Fruit fly (Drosophila melanogaster) whole organism, embryonic: ENCODE measurements around the gene CG43131.
A peak's percentile ranks its signal among the peaks of the same experiment; 100 is the strongest.

ENCODE experiments used
- Adf1 ChIP-seq: fragments of 200-800 bp; sonication (Bioruptor generic); IDR thresholded peaks from 2 replicates; pipeline ENCODE4 v1.3.6; 2022; ENCODE audit warnings: missing biosample characterization, missing genetic modification characterization
- Atf-2 ChIP-seq: fragments of 200-800 bp; sonication (Bioruptor generic); optimal IDR thresholded peaks from 2 replicates; lab custom pipeline; 2016; ENCODE audit warnings: missing biosample characterization, missing genetic modification characterization
- Atf6 ChIP-seq: fragments of 200-800 bp; sonication (Bioruptor generic); IDR thresholded peaks from 2 replicates; pipeline ENCODE4 v1.3.6; 2022; ENCODE audit warnings: missing biosample characterization, missing genetic modification characterization
- Bgb ChIP-seq: fragments of 200-800 bp; sonication (Bioruptor generic); IDR thresholded peaks from 2 replicates; pipeline ENCODE4 v1.3.6; 2022; ENCODE audit warnings: missing biosample characterization, missing genetic modification characterization; ENCODE audit not compliant: partially characterized antibody
- BtbVII ChIP-seq: fragments of 200-800 bp; sonication (Bioruptor generic); optimal IDR thresholded peaks from 3 replicates; lab custom pipeline; 2017; ENCODE audit warnings: missing biosample characterization, mild to moderate bottlenecking, missing genetic modification characterization
- CG10543 ChIP-seq: fragments of 200-800 bp; sonication (Bioruptor generic); optimal IDR thresholded peaks from 3 replicates; lab custom pipeline; 2017; ENCODE audit warnings: missing biosample characterization, mild to moderate bottlenecking, missing genetic modification characterization, moderate library complexity
- CG11560 ChIP-seq: fragments of 200-800 bp; sonication (Bioruptor generic); IDR thresholded peaks from 3 replicates; pipeline ENCODE4 v1.3.6; 2022; ENCODE audit warnings: missing biosample characterization, missing genetic modification characterization
- CG13123 ChIP-seq: fragments of 200-800 bp; sonication (Bioruptor generic); optimal IDR thresholded peaks from 2 replicates; lab custom pipeline; 2016; ENCODE audit warnings: missing biosample characterization, missing genetic modification characterization
- CG13287 ChIP-seq: fragments of 200-800 bp; sonication (Bioruptor generic); IDR thresholded peaks from 2 replicates; pipeline ENCODE4 v1.3.6; 2022; ENCODE audit warnings: missing biosample characterization, missing genetic modification characterization; ENCODE audit not compliant: partially characterized antibody
- CG14441 ChIP-seq: fragments of 200-800 bp; sonication (Bioruptor generic); IDR thresholded peaks from 2 replicates; pipeline ENCODE4 v1.3.6; 2022; ENCODE audit warnings: missing biosample characterization, missing genetic modification characterization
- CG17359 ChIP-seq: fragments of 200-800 bp; sonication (Bioruptor generic); optimal IDR thresholded peaks from 3 replicates; lab custom pipeline; 2018; ENCODE audit warnings: missing biosample characterization, mild to moderate bottlenecking, missing genetic modification characterization, moderate library complexity
- CG17802 ChIP-seq: fragments of 200-800 bp; sonication (Bioruptor generic); optimal IDR thresholded peaks from 2 replicates; lab custom pipeline; 2018; ENCODE audit warnings: missing biosample characterization, mild to moderate bottlenecking, missing genetic modification characterization, moderate library complexity
- CG2202 ChIP-seq: fragments of 200-800 bp; sonication (Bioruptor generic); optimal IDR thresholded peaks from 2 replicates; lab custom pipeline; 2018; ENCODE audit warnings: missing biosample characterization, mild to moderate bottlenecking, missing genetic modification characterization
- CG30431 ChIP-seq: fragments of 200-800 bp; sonication (Bioruptor generic); optimal IDR thresholded peaks from 2 replicates; lab custom pipeline; 2017; ENCODE audit warnings: missing biosample characterization, missing genetic modification characterization
- CG3065 ChIP-seq: fragments of 200-800 bp; sonication (Bioruptor generic); optimal IDR thresholded peaks from 2 replicates; lab custom pipeline; 2016; ENCODE audit warnings: missing biosample characterization, missing genetic modification characterization
- CG34224 ChIP-seq: fragments of 200-800 bp; sonication (Bioruptor generic); IDR thresholded peaks from 3 replicates; pipeline ENCODE4 v1.3.6; 2022; ENCODE audit warnings: missing biosample characterization, missing genetic modification characterization; ENCODE audit not compliant: partially characterized antibody
- CG5245 ChIP-seq: fragments of 200-800 bp; sonication (Bioruptor generic); optimal IDR thresholded peaks from 3 replicates; lab custom pipeline; 2016; ENCODE audit warnings: missing biosample characterization, missing genetic modification characterization
- CG6683 ChIP-seq: fragments of 200-800 bp; sonication (Bioruptor generic); optimal IDR thresholded peaks from 2 replicates; lab custom pipeline; 2017; ENCODE audit warnings: missing biosample characterization, mild to moderate bottlenecking, missing genetic modification characterization, missing genetic modification reagents
- CG6765 ChIP-seq: fragments of 200-800 bp; sonication (Bioruptor generic); optimal IDR thresholded peaks from 3 replicates; lab custom pipeline; 2017; ENCODE audit warnings: missing biosample characterization, mild to moderate bottlenecking, missing genetic modification characterization
- CG7271 ChIP-seq: fragments of 200-800 bp; sonication (Bioruptor generic); optimal IDR thresholded peaks from 2 replicates; lab custom pipeline; 2018; ENCODE audit warnings: missing biosample characterization, mild to moderate bottlenecking, missing genetic modification characterization, moderate library complexity
- CG7745 ChIP-seq: fragments of 200-800 bp; sonication (Bioruptor generic); optimal IDR thresholded peaks from 2 replicates; lab custom pipeline; 2018; ENCODE audit warnings: missing biosample characterization, mild to moderate bottlenecking, missing genetic modification characterization, moderate library complexity
- CG7786 ChIP-seq: fragments of 200-800 bp; sonication (Bioruptor generic); optimal IDR thresholded peaks from 2 replicates; lab custom pipeline; 2016; ENCODE audit warnings: missing biosample characterization, missing genetic modification characterization
- CG9932 ChIP-seq: fragments of 200-800 bp; sonication (Bioruptor generic); IDR thresholded peaks from 2 replicates; pipeline ENCODE4 v1.3.6; 2022; ENCODE audit warnings: missing biosample characterization, missing genetic modification characterization
- Dfd ChIP-seq, 2 experiments: fragments of >200 bp; optimal IDR thresholded peaks; 2 replicates each; lab custom pipeline; 2017; ENCODE audit warnings: missing biosample characterization in 2 of 2, missing genetic modification characterization in 2 of 2
- Ets65A ChIP-seq: fragments of 200-800 bp; sonication (Bioruptor generic); peaks from one replicate; lab custom pipeline; 2016; ENCODE audit warnings: missing biosample characterization, missing genetic modification characterization
- Gsc ChIP-seq: fragments of 200-800 bp; sonication (Bioruptor generic); IDR thresholded peaks from 2 replicates; pipeline ENCODE4 v1.3.6; 2022; ENCODE audit warnings: missing biosample characterization, missing genetic modification characterization
- Hand ChIP-seq: fragments of 200-800 bp; sonication (Bioruptor generic); optimal IDR thresholded peaks from 2 replicates; lab custom pipeline; 2017; ENCODE audit warnings: mild to moderate bottlenecking, missing biosample characterization, missing genetic modification reagents, missing genetic modification characterization
- Kr ChIP-seq: fragments of 200-800 bp; sonication (Bioruptor generic); optimal IDR thresholded peaks from 2 replicates; lab custom pipeline; 2017; ENCODE audit warnings: missing biosample characterization, mild to moderate bottlenecking, missing genetic modification characterization
- Lim3 ChIP-seq: fragments of 200-800 bp; sonication (Bioruptor generic); IDR thresholded peaks from 2 replicates; pipeline ENCODE4 v1.3.6; 2022; ENCODE audit warnings: missing biosample characterization, missing genetic modification characterization
- Myb ChIP-seq: fragments of 200-800 bp; sonication (Bioruptor generic); optimal IDR thresholded peaks from 2 replicates; lab custom pipeline; 2016; ENCODE audit warnings: missing biosample characterization, missing genetic modification characterization
- Spps ChIP-seq: fragments of 200-800 bp; sonication (Bioruptor generic); optimal IDR thresholded peaks from 2 replicates; lab custom pipeline; 2018; ENCODE audit warnings: missing biosample characterization, mild to moderate bottlenecking, missing genetic modification characterization
- Sry-β ChIP-seq: fragments of 200-800 bp; sonication (Bioruptor generic); optimal IDR thresholded peaks from 2 replicates; lab custom pipeline; 2018; ENCODE audit warnings: missing biosample characterization, mild to moderate bottlenecking, missing genetic modification characterization, moderate library complexity
- caup ChIP-seq: fragments of 200-800 bp; sonication (Bioruptor generic); optimal IDR thresholded peaks from 3 replicates; lab custom pipeline; 2017; ENCODE audit warnings: missing biosample characterization, mild to moderate bottlenecking, missing genetic modification characterization, moderate library complexity; ENCODE audit not compliant: severe bottlenecking
- chinmo ChIP-seq: fragments of 200-800 bp; sonication (Bioruptor generic); IDR thresholded peaks from 4 replicates; pipeline ENCODE4 v1.3.6; 2022; ENCODE audit warnings: missing biosample characterization, missing genetic modification characterization; ENCODE audit not compliant: partially characterized antibody
- chn ChIP-seq: fragments of 200-800 bp; sonication (Bioruptor generic); optimal IDR thresholded peaks from 2 replicates; lab custom pipeline; 2016; ENCODE audit warnings: missing biosample characterization, missing genetic modification characterization
- da ChIP-seq: fragments of 200-800 bp; sonication (Bioruptor generic); optimal IDR thresholded peaks from 2 replicates; lab custom pipeline; 2016; ENCODE audit warnings: missing biosample characterization, missing genetic modification characterization
- dati ChIP-seq: fragments of 200-800 bp; sonication (Bioruptor generic); IDR thresholded peaks from 2 replicates; pipeline ENCODE4 v1.3.6; 2022; ENCODE audit warnings: missing biosample characterization, missing genetic modification characterization
- fd102C ChIP-seq: fragments of 200-800 bp; sonication (Bioruptor generic); optimal IDR thresholded peaks from 2 replicates; lab custom pipeline; 2018; ENCODE audit warnings: missing biosample characterization, mild to moderate bottlenecking, missing genetic modification characterization, moderate library complexity
- h ChIP-seq: fragments of >200 bp; optimal IDR thresholded peaks from 2 replicates; lab custom pipeline; 2017
- hbn ChIP-seq: fragments of 200-800 bp; sonication (Bioruptor generic); IDR thresholded peaks from 2 replicates; pipeline ENCODE4 v1.3.6; 2022; ENCODE audit warnings: missing biosample characterization, missing genetic modification characterization; ENCODE audit not compliant: partially characterized antibody
- insv ChIP-seq, 2 experiments: fragments of 200-800 bp; sonication (Bioruptor generic); optimal IDR thresholded peaks; 3 replicates each; lab custom pipeline; 2016 to 2018; ENCODE audit warnings: missing biosample characterization in 2 of 2, missing genetic modification characterization in 2 of 2
- nau ChIP-seq: fragments of 200-800 bp; sonication (Bioruptor generic); optimal IDR thresholded peaks from 3 replicates; lab custom pipeline; 2017; ENCODE audit warnings: missing biosample characterization, mild to moderate bottlenecking, missing genetic modification characterization, missing genetic modification reagents
- nerfin-1 ChIP-seq: fragments of 200-800 bp; sonication (Bioruptor generic); optimal IDR thresholded peaks from 3 replicates; lab custom pipeline; 2019; ENCODE audit warnings: missing biosample characterization, mild to moderate bottlenecking, missing genetic modification characterization, moderate library complexity
- otp ChIP-seq: fragments of 200-800 bp; sonication (Bioruptor generic); IDR thresholded peaks from 3 replicates; pipeline ENCODE4, ENCODE4 v1.3.6; 2022; ENCODE audit warnings: missing biosample characterization, missing genetic modification characterization
- phol ChIP-seq: fragments of 200-800 bp; sonication (Bioruptor generic); optimal IDR thresholded peaks from 3 replicates; lab custom pipeline; 2018; ENCODE audit warnings: missing biosample characterization, mild to moderate bottlenecking, missing genetic modification characterization, moderate library complexity
- sisA ChIP-seq: fragments of 200-800 bp; sonication (Bioruptor generic); IDR thresholded peaks from 2 replicates; pipeline ENCODE4 v1.3.6; 2022; ENCODE audit warnings: missing biosample characterization, missing genetic modification characterization
- slou ChIP-seq: fragments of 200-800 bp; sonication (Bioruptor generic); optimal IDR thresholded peaks from 3 replicates; lab custom pipeline; 2016; ENCODE audit warnings: missing biosample characterization, missing genetic modification characterization
- tgo ChIP-seq: fragments of 200-800 bp; sonication (Bioruptor generic); IDR thresholded peaks from 3 replicates; pipeline ENCODE4 v1.3.6; 2022; ENCODE audit warnings: missing biosample characterization, missing genetic modification characterization
- ttk ChIP-seq: fragments of 200-800 bp; sonication (Bioruptor generic); IDR thresholded peaks from 2 replicates; pipeline ENCODE4 v2.1.2; 2022; ENCODE audit warnings: missing biosample characterization, missing genetic modification characterization
- zen ChIP-seq: fragments of 200-800 bp; sonication (Bioruptor generic); optimal IDR thresholded peaks from 3 replicates; lab custom pipeline; 2018; ENCODE audit warnings: missing biosample characterization, mild to moderate bottlenecking, missing genetic modification characterization, moderate library complexity
- zfh2 ChIP-seq: fragments of 200-800 bp; sonication (Bioruptor generic); optimal IDR thresholded peaks from 2 replicates; lab custom pipeline; 2016; ENCODE audit warnings: missing biosample characterization, missing genetic modification characterization

Gene CG43131

dm6 chr3R:5086822-5087491 is 22.0 kb downstream of the CG43131 start, which contains the start of gene corto (continued):
- TF ChIP-seq CG3065 = no peak
- TF ChIP-seq otp = no peak
- TF ChIP-seq nerfin-1 = peak; percentile 20
- peak; percentile 30 for TF ChIP-seq Spps (tag; lab: Kevin White, UChicago)
- no peak for TF ChIP-seq CG9932
- no peak for TF ChIP-seq tgo
- TF ChIP-seq dati (GFP tag; lab: Robert Waterston, UW) = no peak
- TF ChIP-seq Hand (GFP tag; lab: Kevin White, UChicago) = peak; percentile 30
- TF ChIP-seq Bgb (GFP tag; lab: Robert Waterston, UW) = no peak
- TF ChIP-seq CG14441 (GFP tag; lab: Robert Waterston, UW) = no peak
- TF ChIP-seq CG6683 = no peak
- TF ChIP-seq BtbVII (GFP tag; lab: Kevin White, UChicago) = peak; percentile 75
- no peak for TF ChIP-seq ttk (GFP tag; lab: Robert Waterston, UW)
- TF ChIP-seq Ets65A = no peak
- TF ChIP-seq Kr = no peak
- TF ChIP-seq chn (GFP tag; lab: Kevin White, UChicago) = no peak
- TF ChIP-seq CG17359 (tag; lab: Kevin White, UChicago) = no peak
- TF ChIP-seq CG7786 (GFP tag; lab: Kevin White, UChicago) = no peak
- TF ChIP-seq hbn (GFP tag; lab: Robert Waterston, UW) = no peak
- TF ChIP-seq phol = peak; percentile 97
- no peak for TF ChIP-seq CG17802
- TF ChIP-seq CG7271 (tag; lab: Kevin White, UChicago) = no peak
- TF ChIP-seq Lim3 (GFP tag; lab: Robert Waterston, UW) = no peak
- TF ChIP-seq fd102C (GFP tag; lab: Kevin White, UChicago) = no peak
- no peak for TF ChIP-seq CG5245 (GFP tag; lab: Kevin White, UChicago)
- TF ChIP-seq slou (GFP tag; lab: Kevin White, UChicago) = no peak
- peak; percentile 64 for TF ChIP-seq zen
- TF ChIP-seq sisA = no peak
- no peak for TF ChIP-seq CG11560
- no peak for TF ChIP-seq chinmo
- TF ChIP-seq Atf6 = no peak
- no peak for TF ChIP-seq CG13123 (GFP tag; lab: Kevin White, UChicago)
- no peak for TF ChIP-seq Atf-2 (GFP tag; lab: Kevin White, UChicago)
- no peak for TF ChIP-seq Sry-β (GFP tag; lab: Kevin White, UChicago)
- TF ChIP-seq CG30431 (GFP tag; lab: Kevin White, UChicago) = no peak
- TF ChIP-seq Gsc = no peak
- TF ChIP-seq insv (GFP tag; optimal IDR thresholded peaks at IDR 0.05; lab: Kevin White, UChicago) = no peak
- TF ChIP-seq Adf1 (GFP tag; lab: Robert Waterston, UW) = no peak
- no peak for TF ChIP-seq da (GFP tag; lab: Kevin White, UChicago)
- TF ChIP-seq Dfd (GFP tag; optimal IDR thresholded peaks at IDR 0.05; lab: Kevin White, UChicago) = no peak
- TF ChIP-seq CG10543 (GFP tag; lab: Kevin White, UChicago) = peak; percentile 68
- no peak for TF ChIP-seq CG6765 (GFP tag; lab: Kevin White, UChicago)
- TF ChIP-seq Myb (GFP tag; lab: Kevin White, UChicago) = peak; percentile 14
- TF ChIP-seq caup (GFP tag; lab: Kevin White, UChicago) = no peak
- TF ChIP-seq CG13287 (GFP tag; lab: Robert Waterston, UW) = no peak
- no peak for TF ChIP-seq CG34224 (GFP tag; lab: Robert Waterston, UW)
- TF ChIP-seq CG7745 = peak; percentile 11
- TF ChIP-seq zfh2 (GFP tag; lab: Kevin White, UChicago) = no peak
- TF ChIP-seq nau = peak; percentile 65
- TF ChIP-seq h (lab: Kevin White, UChicago) = no peak
- TF ChIP-seq CG2202 = peak; percentile 16
